Fruit fly (Drosophila melanogaster): ENCODE measurements around the gene CG14346.

Gene CG14346

DNA sequence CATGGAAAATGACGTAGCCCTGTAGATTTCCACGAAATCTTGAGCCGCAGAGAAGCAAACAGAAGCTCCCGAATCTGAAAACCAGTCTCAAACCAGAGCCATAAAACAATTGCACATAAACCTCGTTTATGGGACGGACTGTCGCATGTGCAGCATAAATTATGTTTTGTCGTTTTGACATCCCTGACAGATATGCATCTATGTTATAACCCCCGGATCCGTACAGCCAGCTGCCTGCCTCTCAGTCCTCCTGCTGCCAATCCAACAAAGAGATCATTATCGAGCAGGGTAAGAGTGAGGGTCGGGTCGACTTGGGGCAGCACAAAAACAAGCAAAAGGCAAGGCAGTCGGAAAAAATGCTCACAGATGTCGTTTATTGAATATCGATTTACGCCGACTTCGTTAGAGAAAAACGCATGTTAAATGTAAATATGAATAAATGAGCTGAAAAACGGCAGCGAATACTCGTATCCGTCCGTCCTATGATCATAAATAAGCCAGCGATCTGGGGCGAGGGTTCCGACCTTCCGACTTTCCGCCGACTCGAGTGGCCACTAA is 37.2 kb downstream of the CG14346 start (continued):
- TF ChIP-seq HLH3B (GFP tag; IDR thresholded peaks at IDR 0.05) (no peak), Awh (GFP tag; IDR thresholded peaks at IDR 0.05) (0 out of 2 replicates have a peak, but pooled peaks have one; percentile 22), CG11247 (GFP tag; IDR thresholded peaks at IDR 0.05) (no peak), mirr (GFP tag; optimal IDR thresholded peaks at IDR 0.05) (no peak), CG5953 (GFP tag; IDR thresholded peaks at IDR 0.05) (no peak), tap (tag; optimal IDR thresholded peaks at IDR 0.05) (peak; percentile 28), twi (tag; optimal IDR thresholded peaks at IDR 0.05) (peak; percentile 70), CG7745 (tag; optimal IDR thresholded peaks at IDR 0.05) (no peak), nerfin-1 (tag; optimal IDR thresholded peaks at IDR 0.05) (no peak), ase (GFP tag; IDR thresholded peaks at IDR 0.05) (no peak), Taf1 (GFP tag; IDR thresholded peaks at IDR 0.05) (no peak)

- peak; percentile 86 for TF ChIP-seq D19A (tag; optimal IDR thresholded peaks at IDR 0.05)
- TF ChIP-seq sens (GFP tag) = peak; percentile 54
- no peak for TF ChIP-seq Usf (GFP tag; optimal IDR thresholded peaks at IDR 0.05)
- peak; percentile 2 for TF ChIP-seq gem (tag; optimal IDR thresholded peaks at IDR 0.05)
- no peak for TF ChIP-seq disco-r (GFP tag; optimal IDR thresholded peaks at IDR 0.05)
Observed at dm6 chr2L:1405573-1405972, 37.8 kb downstream of the CG14346 start.

dm6 chr2L:1409695-1410094 is 41.9 kb downstream of the CG14346 start:
- TF ChIP-seq CG13287 (GFP tag; IDR thresholded peaks at IDR 0.05; ENCODE audit: partially characterized antibody) (no peak), zf30C (GFP tag; optimal IDR thresholded peaks at IDR 0.05) (peak; percentile 7), Ets65A (GFP tag) (peak; percentile 76), Med (GFP tag) (peak; percentile 18), CG1603 (tag; optimal IDR thresholded peaks at IDR 0.05) (peak; percentile 6), sens (GFP tag) (peak; percentile 30), CG3163 (GFP tag; optimal IDR thresholded peaks at IDR 0.05) (no peak), Meics (GFP tag; optimal IDR thresholded peaks at IDR 0.05) (no peak), bsh (GFP tag; optimal IDR thresholded peaks at IDR 0.05) (peak in 1 of 2 experiments; percentile 36)

dm6 chr2L:1410780-1411625 is 43.2 kb downstream of the CG14346 start:
- TF ChIP-seq D (optimal IDR thresholded peaks at IDR 0.05) (peak; percentile 94), D (GFP tag; optimal IDR thresholded peaks at IDR 0.05) (peak; percentile 34), pros (GFP tag; optimal IDR thresholded peaks at IDR 0.05) (peak; percentile 97), D19A (tag; optimal IDR thresholded peaks at IDR 0.05) (peak; percentile 51), CG7745 (tag; optimal IDR thresholded peaks at IDR 0.05) (peak; percentile 86), btn (GFP tag; optimal IDR thresholded peaks at IDR 0.05) (no peak), sim (GFP tag; IDR thresholded peaks at IDR 0.05) (no peak), MESR4 (GFP tag; optimal IDR thresholded peaks at IDR 0.05) (no peak), Adf1 (GFP tag; IDR thresholded peaks at IDR 0.05) (no peak), zen (tag; optimal IDR thresholded peaks at IDR 0.05) (peak; percentile 61), bcd (GFP tag; optimal IDR thresholded peaks at IDR 0.05) (no peak), tll (GFP tag; optimal IDR thresholded peaks at IDR 0.05) (peak in 1 of 2 experiments; percentile 97), CG6654 (GFP tag; optimal IDR thresholded peaks at IDR 0.05) (no peak), vnd (GFP tag; IDR thresholded peaks at IDR 0.05; ENCODE audit: partially characterized antibody) (no peak), kni (GFP tag; optimal IDR thresholded peaks at IDR 0.05) (peak; percentile 94), Mrtf (GFP tag; IDR thresholded peaks at IDR 0.05) (no peak), ac (GFP tag; optimal IDR thresholded peaks at IDR 0.05) (peak; percentile 76), Stat92E (GFP tag; optimal IDR thresholded peaks at IDR 0.05) (peak in 1 of 3 experiments; percentile 84), al (GFP tag; IDR thresholded peaks at IDR 0.05) (no peak), cad (GFP tag; optimal IDR thresholded peaks at IDR 0.05) (peak; percentile 90), Atf6 (GFP tag; IDR thresholded peaks at IDR 0.05) (no peak), CG9727 (GFP tag; optimal IDR thresholded peaks at IDR 0.05) (no peak), grau (tag; optimal IDR thresholded peaks at IDR 0.05) (peak; percentile 72)

Data from whole organism, embryonic.